Worm (Caenorhabditis elegans): Measurements from ENCODE around the gene nipi-4.

Gene nipi-4

DNA sequence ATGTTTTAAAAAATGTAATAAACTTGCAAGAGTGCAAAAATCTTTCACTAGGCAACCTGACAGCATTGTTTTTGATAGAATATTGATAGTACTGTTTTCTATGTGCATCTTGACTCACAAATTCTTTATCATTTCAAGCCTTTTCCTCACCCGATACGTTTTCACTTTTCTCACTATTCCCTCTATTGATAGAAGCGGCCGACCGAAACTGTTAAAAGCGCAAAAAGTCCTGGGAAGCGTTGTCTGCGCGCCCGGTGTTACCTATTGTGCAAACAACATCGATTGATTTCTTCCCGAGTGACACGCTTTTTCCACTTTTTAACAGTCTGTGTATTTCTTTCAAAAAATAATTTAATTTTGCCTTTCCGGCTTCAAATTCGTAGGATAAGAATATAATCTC is 17.4 kb upstream of the nipi-4 start:
- TF ChIP-seq sdz-12 (GFP tag; optimal IDR thresholded peaks at IDR 0.05) (no peak), zfp-2 (tag; optimal IDR thresholded peaks at IDR 0.05) (no peak), daf-16 (GFP tag; optimal IDR thresholded peaks at IDR 0.05) (no peak), daf-16 (tag; optimal IDR thresholded peaks at IDR 0.05) (peak; percentile 69), dve-1 (tag; optimal IDR thresholded peaks at IDR 0.05; ENCODE audit: insufficient read depth) (peak; percentile 43), Y105C5A.15 (GFP tag; IDR thresholded peaks at IDR 0.05) (no peak), mes-2 (tag; optimal IDR thresholded peaks at IDR 0.05; ENCODE audit: poor library complexity, severe bottlenecking) (peak; percentile 22), F10B5.3 (tag; optimal IDR thresholded peaks at IDR 0.05) (no peak), ceh-20 (GFP tag; IDR thresholded peaks at IDR 0.05) (no peak), hmg-1.1 (GFP tag; IDR thresholded peaks at IDR 0.05) (no peak), mep-1 (tag; optimal IDR thresholded peaks at IDR 0.05) (no peak), nhr-28 (tag; optimal IDR thresholded peaks at IDR 0.05) (peak; percentile 37), hlh-11 (tag; optimal IDR thresholded peaks at IDR 0.05) (peak; percentile 54), mdl-1 (tag; optimal IDR thresholded peaks at IDR 0.05) (no peak), nhr-6 (tag; optimal IDR thresholded peaks at IDR 0.05) (peak; percentile 9), mxl-2 (GFP tag; conservative IDR thresholded peaks at IDR 0.05) (no peak), nhr-11 (tag; optimal IDR thresholded peaks at IDR 0.05) (no peak), pqm-1 (tag; optimal IDR thresholded peaks at IDR 0.05) (peak; percentile 80), cey-2 (tag; optimal IDR thresholded peaks at IDR 0.05; ENCODE audit: borderline replicate concordance, insufficient read depth) (no peak), dmd-6 (GFP tag; IDR thresholded peaks at IDR 0.05) (peak; percentile 45)

ce11 chrV:7884441-7884840 is 13.8 kb upstream of the nipi-4 start:
- TF ChIP-seq hlh-11 (tag; optimal IDR thresholded peaks at IDR 0.05) (no peak), aha-1 (tag) (peak; percentile 84), nhr-11 (tag; optimal IDR thresholded peaks at IDR 0.05) (peak; percentile 1), zip-11 (GFP tag; IDR thresholded peaks at IDR 0.05) (no peak)

ce11 chrV:7878411-7878964 is 7.9 kb upstream of the nipi-4 start, which contains the start of gene F40A3.2:
Gene F40A3.2 (plus strand): TSS chrV:7878914.
- no peak for TF ChIP-seq rbr-2 (tag; optimal IDR thresholded peaks at IDR 0.05)
- TF ChIP-seq nhr-111 (GFP tag; optimal IDR thresholded peaks at IDR 0.05), result no peak
- TF ChIP-seq ceh-32 (tag; optimal IDR thresholded peaks at IDR 0.05; ENCODE audit: poor library complexity), result no peak
- no peak for TF ChIP-seq F44E2.7 (GFP tag; IDR thresholded peaks at IDR 0.05)
- TF ChIP-seq lin-15B (tag; optimal IDR thresholded peaks at IDR 0.05), result no peak
- no peak for TF ChIP-seq php-3 (GFP tag; IDR thresholded peaks at IDR 0.05)
- TF ChIP-seq nhr-10 (tag; optimal IDR thresholded peaks at IDR 0.05), result no peak
- no peak for TF ChIP-seq cey-2 (tag; optimal IDR thresholded peaks at IDR 0.05; ENCODE audit: borderline replicate concordance, insufficient read depth)
- no peak for TF ChIP-seq duxl-1 (tag; optimal IDR thresholded peaks at IDR 0.05; ENCODE audit: poor library complexity)
- TF ChIP-seq nhr-6 (tag; optimal IDR thresholded peaks at IDR 0.05), result no peak
- no peak for TF ChIP-seq F49E8.2 (tag; optimal IDR thresholded peaks at IDR 0.05; ENCODE audit: borderline replicate concordance)
- no peak for TF ChIP-seq dpl-1 (GFP tag; optimal IDR thresholded peaks at IDR 0.05)
- no peak for TF ChIP-seq set-16 (GFP tag; IDR thresholded peaks at IDR 0.05)

ce11 chrV:7876881-7877475 is 6.4 kb upstream of the nipi-4 start, which contains the start of gene F40A3.3:
Gene F40A3.3 (plus strand): TSS chrV:7877444.
- TF ChIP-seq saeg-2 (GFP tag; IDR thresholded peaks at IDR 0.05) (no peak), lsy-2 (tag; optimal IDR thresholded peaks at IDR 0.05) (peak in 1 of 2 experiments; percentile 24), nhr-28 (tag; optimal IDR thresholded peaks at IDR 0.05) (peak; percentile 15), egl-27 (tag; optimal IDR thresholded peaks at IDR 0.05) (no peak), daf-8 (GFP tag; IDR thresholded peaks at IDR 0.05) (no peak), mep-1 (tag; optimal IDR thresholded peaks at IDR 0.05) (peak; percentile 4), daf-16 (GFP tag; optimal IDR thresholded peaks at IDR 0.05) (no peak), daf-16 (tag; optimal IDR thresholded peaks at IDR 0.05) (peak; percentile 90), unc-62 (GFP tag; optimal IDR thresholded peaks at IDR 0.05 in 1 of 2) (peak in 1 of 2 experiments; percentile 2), unc-62 (tag; optimal IDR thresholded peaks at IDR 0.05) (no peak)
